Fruit fly (Drosophila melanogaster) ovary, adult (tissue): ENCODE results near the gene CG13984.

Experiments
- CG17801 ChIP-seq: fragments of 200-800 bp; optimal IDR thresholded peaks from 2 replicates; lab custom pipeline; 2019; ENCODE audit warnings: missing biosample characterization, mild to moderate bottlenecking, missing genetic modification characterization, moderate library complexity; ENCODE audit not compliant: partially characterized antibody

Gene CG13984

dm6 chr2L:6308651-6309050 lies at the start of gene CG13984, which contains the start of gene CG43922:
Gene CG13984 (plus strand): TSS chr2L:6308819.
Gene CG43922 (minus strand): TSS chr2L:6308751.
- no peak for TF ChIP-seq CG17801 (GFP tag; lab: Kevin White, UChicago)

DNA sequence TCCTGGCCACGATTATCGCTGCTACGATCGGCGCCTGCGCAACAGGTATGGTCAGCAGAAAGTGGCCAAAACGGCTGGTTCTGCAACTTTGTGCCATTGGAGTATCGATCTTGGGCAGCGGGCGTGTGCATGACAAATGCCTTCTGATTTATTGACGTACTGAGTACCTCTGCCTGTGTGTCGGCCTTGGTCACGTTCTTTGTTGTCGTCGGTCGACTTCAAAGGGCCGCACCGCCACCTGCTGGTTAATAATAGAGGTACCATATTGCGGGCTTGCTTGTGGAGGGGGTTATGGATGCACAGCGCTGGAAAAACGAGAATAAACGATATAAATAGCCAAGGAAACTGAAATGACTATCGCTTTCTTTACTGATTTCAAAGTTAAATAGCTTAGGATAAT lies 49.0 kb upstream of the CG13984 start:
- TF ChIP-seq CG17801 (GFP tag; lab: Kevin White, UChicago): no peak

DNA sequence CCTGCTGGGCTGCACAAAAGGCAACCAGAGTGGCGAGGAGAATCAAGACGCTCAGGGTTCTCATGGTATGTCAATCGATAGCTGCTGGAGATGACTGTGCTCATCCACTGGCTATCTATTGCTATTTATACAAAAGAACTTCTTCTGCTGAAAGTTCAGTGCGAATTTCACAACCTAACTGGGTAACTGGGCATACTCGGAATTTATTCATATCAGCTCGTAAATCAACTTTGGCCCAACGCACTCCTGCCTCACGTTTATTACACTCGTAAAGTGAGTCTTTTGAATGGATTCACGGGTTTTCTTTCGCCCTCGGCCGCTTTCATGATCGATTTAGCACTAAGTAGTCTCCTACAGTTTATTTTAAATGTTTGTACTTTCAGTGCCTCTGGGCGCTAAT lies 44.2 kb upstream of the CG13984 start, which contains the start of gene CG13983:
CG13983 (minus strand) TSS at position 101 of the 400 bp plus-strand sequence.
- TF ChIP-seq CG17801 (GFP tag; lab: Kevin White, UChicago): no peak

DNA sequence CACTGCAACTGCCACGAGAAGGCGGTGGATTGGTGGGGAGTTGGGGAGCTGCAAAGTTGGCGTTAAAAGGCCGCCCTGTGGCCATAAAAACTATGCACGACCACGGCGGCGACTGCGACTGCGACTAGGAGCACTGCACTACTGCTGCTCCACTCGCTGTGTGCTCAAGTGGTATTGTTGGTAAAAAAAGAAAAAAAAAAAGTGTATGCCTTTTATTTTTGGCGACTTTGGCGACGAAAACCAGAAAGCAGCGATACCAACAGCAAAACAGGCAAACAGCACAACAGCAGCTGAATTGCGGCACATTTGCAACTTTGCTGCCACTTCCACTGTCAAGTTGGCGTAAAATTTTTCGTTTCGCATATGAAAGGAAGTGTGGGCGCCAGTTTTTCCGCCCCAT lies 37.2 kb upstream of the CG13984 start:
- TF ChIP-seq CG17801 (GFP tag; lab: Kevin White, UChicago): no peak

dm6 chr2L:6273963-6274834 lies 34.4 kb upstream of the CG13984 start:
- no peak for TF ChIP-seq CG17801 (GFP tag; lab: Kevin White, UChicago)

- no peak for TF ChIP-seq CG17801 (GFP tag; lab: Kevin White, UChicago)
Observed at dm6 chr2L:6275981-6276380, 32.6 kb upstream of the CG13984 start.

- TF ChIP-seq CG17801 (GFP tag; lab: Kevin White, UChicago): peak; percentile 33
Observed at dm6 chr2L:6276815-6277214, 31.8 kb upstream of the CG13984 start.

- no peak for TF ChIP-seq CG17801 (GFP tag; lab: Kevin White, UChicago)
Observed at dm6 chr2L:6280328-6280727, 28.3 kb upstream of the CG13984 start.

- TF ChIP-seq CG17801 (GFP tag; lab: Kevin White, UChicago): no peak
Observed at dm6 chr2L:6283376-6283775, 25.2 kb upstream of the CG13984 start.

DNA sequence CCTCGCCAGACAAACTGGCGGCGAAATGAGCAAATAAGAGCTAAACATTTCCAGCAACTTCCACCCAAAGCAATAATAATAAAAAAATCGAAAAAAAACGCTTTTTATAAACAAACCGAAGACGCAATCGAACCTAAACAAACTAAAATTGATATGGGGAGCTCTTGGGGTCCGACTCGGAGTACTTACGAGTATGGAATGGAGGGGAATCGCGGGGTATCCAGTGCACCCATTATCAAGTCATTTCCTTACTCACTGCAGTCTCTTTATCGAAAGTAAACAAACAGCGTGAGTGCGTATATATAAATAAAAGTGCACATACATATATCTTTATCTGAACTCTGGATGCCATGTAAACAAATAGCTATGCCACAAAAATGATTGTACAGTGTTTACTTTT lies 17.0 kb upstream of the CG13984 start:
- TF ChIP-seq CG17801 (GFP tag; lab: Kevin White, UChicago): no peak

dm6 chr2L:6301616-6302015 lies 7.0 kb upstream of the CG13984 start:
- TF ChIP-seq CG17801 (GFP tag; lab: Kevin White, UChicago): no peak

- no peak for TF ChIP-seq CG17801 (GFP tag; lab: Kevin White, UChicago)
Observed at dm6 chr2L:6306895-6307294, 1.7 kb upstream of the CG13984 start.

- TF ChIP-seq CG17801 (GFP tag; lab: Kevin White, UChicago): no peak
Observed at dm6 chr2L:6309879-6310278, 1.3 kb downstream of the CG13984 start.

- no peak for TF ChIP-seq CG17801 (GFP tag; lab: Kevin White, UChicago)
Observed at dm6 chr2L:6319068-6319467, 10.4 kb downstream of the CG13984 start.

dm6 chr2L:6323536-6324385 lies 15.1 kb downstream of the CG13984 start, which contains the start of gene PDZ-GEF:
Gene PDZ-GEF (plus strand): TSS chr2L:6323767.
- TF ChIP-seq CG17801 (GFP tag; lab: Kevin White, UChicago): no peak
